Fruit fly (Drosophila melanogaster): ENCODE results near the gene rtp.

Gene rtp

DNA sequence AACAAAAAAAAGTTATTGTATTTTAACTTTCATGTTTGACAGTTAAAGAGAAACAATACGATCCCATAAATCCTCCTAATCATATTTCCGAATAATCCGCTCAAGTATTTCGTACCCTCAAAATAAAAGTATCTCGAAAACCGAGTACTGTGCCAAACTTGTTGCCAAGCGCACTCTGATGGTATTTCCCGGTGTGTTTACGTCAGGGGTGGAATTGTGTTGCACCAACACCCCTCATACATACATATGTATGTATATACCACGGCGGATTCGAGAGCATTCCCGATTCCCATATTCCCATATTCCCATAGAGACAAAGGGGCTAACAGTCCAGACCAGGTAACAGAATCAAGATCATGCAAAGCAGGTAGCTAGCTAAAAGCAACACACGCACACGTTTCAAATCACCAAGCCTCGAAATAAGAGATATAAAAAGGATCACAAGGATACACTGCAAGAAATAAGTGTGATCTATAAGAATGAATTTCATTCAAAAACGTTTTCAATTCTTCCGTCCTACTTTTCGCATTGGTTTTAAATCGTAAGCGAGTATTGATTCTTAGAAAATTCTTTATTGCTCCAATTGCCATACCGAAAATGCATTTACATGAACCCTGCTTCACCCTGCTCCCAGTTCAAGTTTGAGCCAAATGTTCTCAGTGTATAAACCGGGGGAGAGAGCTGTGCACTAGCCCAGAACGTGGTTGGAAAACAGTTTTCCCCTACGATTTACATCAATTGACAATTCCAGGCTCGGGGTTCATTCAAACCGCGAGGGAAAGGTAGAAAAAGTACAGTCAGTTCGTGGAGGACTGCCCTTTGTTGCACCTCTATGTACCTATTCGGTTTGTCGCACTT, 25.0 kb downstream of the rtp start (continued):
- TF ChIP-seq HLH4C (GFP tag; IDR thresholded peaks at IDR 0.05; ENCODE audit: partially characterized antibody) (no peak), Usf (GFP tag; optimal IDR thresholded peaks at IDR 0.05) (peak; percentile 63), NC2α (GFP tag; optimal IDR thresholded peaks at IDR 0.05) (peak; percentile 51), peb (GFP tag; IDR thresholded peaks at IDR 0.05) (peak; percentile 51; the same call in 1 of the 2 replicates), CG11398 (GFP tag; optimal IDR thresholded peaks at IDR 0.05) (peak; percentile 74), GATAe (GFP tag; conservative IDR thresholded peaks at IDR 0.05) (no peak), dan (GFP tag; IDR thresholded peaks at IDR 0.05) (peak; percentile 88; the same call in 1 of the 2 replicates), br (optimal IDR thresholded peaks at IDR 0.05) (no peak), al (GFP tag; IDR thresholded peaks at IDR 0.05) (no peak), CrebB (tag; optimal IDR thresholded peaks at IDR 0.05) (peak; percentile 47), Dref (GFP tag; IDR thresholded peaks at IDR 0.05) (no peak), kni (GFP tag; optimal IDR thresholded peaks at IDR 0.05) (peak; percentile 97), ci (GFP tag; IDR thresholded peaks at IDR 0.05) (peak; percentile 81), Kr (GFP tag; optimal IDR thresholded peaks at IDR 0.05) (peak; percentile 95), Dbx (GFP tag; IDR thresholded peaks at IDR 0.05) (no peak), knrl (GFP tag; IDR thresholded peaks at IDR 0.05; ENCODE audit: partially characterized antibody) (no peak), zfh2 (GFP tag; optimal IDR thresholded peaks at IDR 0.05) (no peak), Mad (GFP tag; optimal IDR thresholded peaks at IDR 0.05) (peak; percentile 75), Awh (GFP tag; IDR thresholded peaks at IDR 0.05) (peak; percentile 45; the same call in 1 of the 2 replicates), CG31224 (GFP tag; IDR thresholded peaks at IDR 0.05) (no peak), CG7839 (tag; optimal IDR thresholded peaks at IDR 0.05) (peak; percentile 74), C15 (GFP tag; IDR thresholded peaks at IDR 0.05) (0 out of 3 replicates have a peak, but pooled peaks have one; percentile 6), CG4707 (GFP tag; optimal IDR thresholded peaks at IDR 0.05) (peak; percentile 63), CG14014 (GFP tag; IDR thresholded peaks at IDR 0.05) (no peak), BtbVII (GFP tag; optimal IDR thresholded peaks at IDR 0.05) (no peak), CG10147 (GFP tag; optimal IDR thresholded peaks at IDR 0.05) (no peak), bab2 (GFP tag; optimal IDR thresholded peaks at IDR 0.05) (peak; percentile 75), p53 (GFP tag; optimal IDR thresholded peaks at IDR 0.05) (peak; percentile 58), sens (GFP tag) (peak; percentile 98), CG11723 (GFP tag; optimal IDR thresholded peaks at IDR 0.05) (peak; percentile 44), eyg (GFP tag; optimal IDR thresholded peaks at IDR 0.05) (no peak), CG1647 (GFP tag; optimal IDR thresholded peaks at IDR 0.05) (peak; percentile 51), pros (GFP tag; optimal IDR thresholded peaks at IDR 0.05) (peak; percentile 94), eve (GFP tag; optimal IDR thresholded peaks at IDR 0.05) (peak; percentile 87 to 88), seq (GFP tag; IDR thresholded peaks at IDR 0.05) (no peak), Ets97D (GFP tag; optimal IDR thresholded peaks at IDR 0.05) (peak; percentile 15), Mes4 (GFP tag; optimal IDR thresholded peaks at IDR 0.05) (peak; percentile 72), kay (GFP tag; optimal IDR thresholded peaks at IDR 0.05) (peak; percentile 45), CG15269 (tag; optimal IDR thresholded peaks at IDR 0.05) (no peak), gcm (GFP tag; optimal IDR thresholded peaks at IDR 0.05) (peak; percentile 85), Meics (GFP tag; optimal IDR thresholded peaks at IDR 0.05) (peak; percentile 6), CG9609 (GFP tag; optimal IDR thresholded peaks at IDR 0.05) (peak; percentile 77), wek (GFP tag; optimal IDR thresholded peaks at IDR 0.05) (peak; percentile 46), Nf-YA (GFP tag; IDR thresholded peaks at IDR 0.05) (no peak), CG2202 (tag; optimal IDR thresholded peaks at IDR 0.05) (peak; percentile 87), Ada2b (GFP tag; IDR thresholded peaks at IDR 0.05) (no peak), ssp (GFP tag; IDR thresholded peaks at IDR 0.05) (no peak), CG1024 (GFP tag; IDR thresholded peaks at IDR 0.05) (no peak), CG14050 (GFP tag; IDR thresholded peaks at IDR 0.05) (peak; percentile 24; the same call in 1 of the 3 replicates), Trl (optimal IDR thresholded peaks at IDR 0.05) (no peak), Trl (GFP tag; optimal IDR thresholded peaks at IDR 0.05) (peak; percentile 84)
